Fruit fly (Drosophila melanogaster): Measurements from ENCODE around the gene Gnpnat.

dm6 chr3R:29782367-29782766 lies 44.3 kb downstream of the Gnpnat start:
- TF ChIP-seq psq (optimal IDR thresholded peaks at IDR 0.05) (no peak), ttk (optimal IDR thresholded peaks at IDR 0.05) (no peak), h (optimal IDR thresholded peaks at IDR 0.05) (no peak), insv (optimal IDR thresholded peaks at IDR 0.05) (no peak), Myc (optimal IDR thresholded peaks at IDR 0.05) (no peak), Sin3A (optimal IDR thresholded peaks at IDR 0.05) (no peak)

Measured in Kc167 (cell line).